Worm (Caenorhabditis elegans): Measurements from ENCODE around the gene B0478.3.

Gene B0478.3

ce11 chrIV:6916831-6917230 lies 47.6 kb downstream of the B0478.3 start (continued):
- TF ChIP-seq nhr-179 (tag; optimal IDR thresholded peaks at IDR 0.05) (no peak), nhr-80 (tag; optimal IDR thresholded peaks at IDR 0.05) (no peak), atf-7 (tag; optimal IDR thresholded peaks at IDR 0.05) (no peak), Y67H2A.10 (GFP tag; conservative IDR thresholded peaks at IDR 0.05) (no peak), die-1 (tag; optimal IDR thresholded peaks at IDR 0.05) (no peak), madf-3 (GFP tag; IDR thresholded peaks at IDR 0.05) (0 out of 2 replicates have a peak, but pooled peaks have one; percentile 55), F57A8.1 (GFP tag; optimal IDR thresholded peaks at IDR 0.05) (no peak), rec-8 (tag; optimal IDR thresholded peaks at IDR 0.05) (no peak), snpc-3.4 (tag; optimal IDR thresholded peaks at IDR 0.05) (no peak), mel-28 (tag; optimal IDR thresholded peaks at IDR 0.05; ENCODE audit: borderline replicate concordance) (no peak), zfh-2 (GFP tag; conservative IDR thresholded peaks at IDR 0.05) (no peak), aptf-3 (GFP tag; IDR thresholded peaks at IDR 0.05) (no peak), egl-18 (GFP tag; IDR thresholded peaks at IDR 0.05) (no peak), let-607 (tag; optimal IDR thresholded peaks at IDR 0.05) (no peak), tbp1 (GFP tag; optimal IDR thresholded peaks at IDR 0.05) (no peak), hmg-20 (GFP tag; IDR thresholded peaks at IDR 0.05) (no peak), pbrm-1 (GFP tag; IDR thresholded peaks at IDR 0.05) (no peak), F22D6.2 (tag; optimal IDR thresholded peaks at IDR 0.05) (no peak), hrde-1 (tag; optimal IDR thresholded peaks at IDR 0.05; ENCODE audit: borderline replicate concordance) (peak; percentile 25), akir-1 (GFP tag; optimal IDR thresholded peaks at IDR 0.05) (no peak), snpc-4 (GFP tag; optimal IDR thresholded peaks at IDR 0.05) (no peak), snpc-4 (tag; optimal IDR thresholded peaks at IDR 0.05) (peak in 2 of 4 experiments; percentile 35 to 56), him-1 (tag; optimal IDR thresholded peaks at IDR 0.05) (peak; percentile 64), cebp-2 (GFP tag; IDR thresholded peaks at IDR 0.05) (no peak), nfyb-1 (GFP tag; IDR thresholded peaks at IDR 0.05) (no peak), ztf-25 (GFP tag; IDR thresholded peaks at IDR 0.05) (no peak), B0336.3 (GFP tag; IDR thresholded peaks at IDR 0.05) (no peak), ztf-18 (tag; optimal IDR thresholded peaks at IDR 0.05) (no peak), ZK185.1 (tag; optimal IDR thresholded peaks at IDR 0.05; ENCODE audit: poor library complexity, severe bottlenecking) (no peak), B0035.1 (tag; optimal IDR thresholded peaks at IDR 0.05) (no peak), ceh-27 (GFP tag; optimal IDR thresholded peaks at IDR 0.05) (no peak), D2030.7 (GFP tag; IDR thresholded peaks at IDR 0.05) (no peak), F57C9.4 (tag; optimal IDR thresholded peaks at IDR 0.05) (no peak), ama-1 (optimal IDR thresholded peaks at IDR 0.05) (no peak), ama-1 (GFP tag; optimal IDR thresholded peaks at IDR 0.05) (peak in 1 of 2 experiments; percentile 32), lin-35 (GFP tag; optimal IDR thresholded peaks at IDR 0.05) (no peak), snpc-1.3 (tag; optimal IDR thresholded peaks at IDR 0.05; ENCODE audit: insufficient read depth) (no peak), snpc-1.1 (tag; optimal IDR thresholded peaks at IDR 0.05; ENCODE audit: insufficient read depth) (peak; percentile 47), ets-4 (GFP tag; optimal IDR thresholded peaks at IDR 0.05) (no peak), C17E4.6 (GFP tag; IDR thresholded peaks at IDR 0.05) (no peak), F52B5.7 (tag; optimal IDR thresholded peaks at IDR 0.05) (no peak), F55B11.4 (tag; optimal IDR thresholded peaks at IDR 0.05; ENCODE audit: borderline replicate concordance, insufficient read depth) (no peak), ceh-100 (GFP tag; IDR thresholded peaks at IDR 0.05) (no peak), F33H1.4 (GFP tag; IDR thresholded peaks at IDR 0.05) (0 out of 2 replicates have a peak, but pooled peaks have one; percentile 20), Y95B8A.8 (GFP tag; IDR thresholded peaks at IDR 0.05) (no peak), T07F8.4 (tag; optimal IDR thresholded peaks at IDR 0.05) (no peak), athp-1 (tag; optimal IDR thresholded peaks at IDR 0.05) (no peak), mcd-1 (GFP tag; IDR thresholded peaks at IDR 0.05) (no peak)
